Worm (Caenorhabditis elegans) whole organism, late embryonic: Measurements from ENCODE around the gene math-37.

Experiments used
- madf-2 ChIP-seq: sonication (generic microtip); optimal IDR thresholded peaks from 2 replicates; lab custom pipeline; 2017; ENCODE audit warnings: missing genetic modification characterization, missing compliant biosample characterization
- nhr-11 ChIP-seq: fragments of 150-350 bp; optimal IDR thresholded peaks from 2 replicates; lab custom pipeline; 2014; ENCODE audit warnings: missing biosample characterization, missing genetic modification characterization

- TF ChIP-seq madf-2 (no peak), nhr-11 (tag; lab: Kevin White, UChicago) (no peak)
Measured at ce11 chrII:2170085-2170484, 48.1 kb upstream of the math-37 start, which contains the start of gene C33C12.12.
